Worm (Caenorhabditis elegans) whole organism, L4 larva: ENCODE results near the gene arl-1.

Experiments used
- D1046.2 ChIP-seq: fragments of 200-800 bp; sonication (Bioruptor generic); IDR thresholded peaks from 2 replicates; pipeline ENCODE4 v1.3.6; 2022; ENCODE audit warnings: missing genetic modification characterization, missing compliant biosample characterization
- F37D6.2 ChIP-seq: sonication (generic microtip); optimal IDR thresholded peaks from 2 replicates; lab custom pipeline; 2016; ENCODE audit warnings: mild to moderate bottlenecking, missing genetic modification characterization, missing compliant biosample characterization
- F44E2.7 ChIP-seq: fragments of 200-800 bp; sonication (Bioruptor generic); IDR thresholded peaks from 2 replicates; pipeline ENCODE4 v2.1.2; 2022; ENCODE audit warnings: missing genetic modification characterization, missing compliant biosample characterization
- F49E8.2 ChIP-seq: sonication (generic microtip); optimal IDR thresholded peaks from 2 replicates; lab custom pipeline; 2016; ENCODE audit warnings: missing compliant biosample characterization, mild to moderate bottlenecking, missing genetic modification characterization, borderline replicate concordance
- R02D3.7 ChIP-seq: fragments of 150-350 bp; sonication (generic microtip); optimal IDR thresholded peaks from 3 replicates; lab custom pipeline; 2014; ENCODE audit warnings: missing biosample characterization, missing genetic modification characterization
- T20F7.1 ChIP-seq: fragments of 200-800 bp; sonication (Bioruptor generic); optimal IDR thresholded peaks from 2 replicates; lab custom pipeline; 2018; ENCODE audit warnings: mild to moderate bottlenecking, missing genetic modification characterization, missing compliant biosample characterization
- Y105C5A.15 ChIP-seq: fragments of 200-800 bp; sonication (Bioruptor generic); IDR thresholded peaks from 2 replicates; pipeline ENCODE4 v1.3.6; 2022; ENCODE audit warnings: missing genetic modification characterization, missing compliant biosample characterization
- Y5F2A.4 ChIP-seq: fragments of 200-800 bp; sonication (Bioruptor generic); optimal IDR thresholded peaks from 2 replicates; lab custom pipeline; 2018; ENCODE audit warnings: mild to moderate bottlenecking, missing genetic modification characterization, missing compliant biosample characterization
- aha-1 ChIP-seq: fragments of 150-350 bp; peaks from one replicate; lab custom pipeline; 2014; ENCODE audit warnings: missing biosample characterization, missing genetic modification characterization
- ama-1 ChIP-seq: fragments of 150-350 bp; optimal IDR thresholded peaks from 2 replicates; lab custom pipeline; 2014; ENCODE audit warnings: inconsistent platforms, mixed read lengths
- attf-4 ChIP-seq: sonication (generic microtip); optimal IDR thresholded peaks from 3 replicates; lab custom pipeline; 2017; ENCODE audit warnings: missing biosample characterization, missing genetic modification characterization
- ceh-20 ChIP-seq: fragments of 200-800 bp; sonication (Bioruptor generic); IDR thresholded peaks from 2 replicates; pipeline ENCODE4 v1.3.6; 2022; ENCODE audit warnings: missing genetic modification reagents, missing genetic modification characterization, missing compliant biosample characterization
- ceh-28 ChIP-seq: fragments of 150-350 bp; optimal IDR thresholded peaks from 2 replicates; lab custom pipeline; 2014; ENCODE audit warnings: missing biosample characterization, missing genetic modification reagents, missing genetic modification characterization
- ceh-44 ChIP-seq: fragments of 200-800 bp; sonication (Bioruptor generic); IDR thresholded peaks from 2 replicates; pipeline ENCODE4 v1.3.6; 2022; ENCODE audit warnings: missing genetic modification reagents, missing genetic modification characterization, missing compliant biosample characterization
- ceh-82 ChIP-seq: sonication (generic microtip); optimal IDR thresholded peaks from 2 replicates; lab custom pipeline; 2017; ENCODE audit warnings: missing biosample characterization, missing genetic modification characterization
- ces-1 ChIP-seq: fragments of 150-350 bp; sonication (generic microtip); optimal IDR thresholded peaks from 4 replicates; lab custom pipeline; 2014; ENCODE audit warnings: missing biosample characterization, missing genetic modification reagents, missing genetic modification characterization
- daf-12 ChIP-seq: fragments of 150-350 bp; optimal IDR thresholded peaks from 2 replicates; lab custom pipeline; 2014; ENCODE audit warnings: missing biosample characterization, missing genetic modification reagents, missing genetic modification characterization
- daf-19 ChIP-seq: fragments of 200-800 bp; sonication (Bioruptor generic); conservative IDR thresholded peaks from 2 replicates; pipeline ENCODE4 v1.3.6; 2022; ENCODE audit warnings: missing genetic modification characterization, missing compliant biosample characterization
- daf-8 ChIP-seq: fragments of 200-800 bp; sonication (Bioruptor generic); IDR thresholded peaks from 2 replicates; pipeline ENCODE4 v1.3.6; 2022; ENCODE audit warnings: missing genetic modification characterization, missing compliant biosample characterization
- dmd-6 ChIP-seq: fragments of 200-800 bp; sonication (Bioruptor generic); IDR thresholded peaks from 2 replicates; pipeline ENCODE4 v1.3.6; 2022; ENCODE audit warnings: missing genetic modification reagents, missing genetic modification characterization, missing compliant biosample characterization
- dmd-9 ChIP-seq: fragments of 200-800 bp; sonication (Bioruptor generic); IDR thresholded peaks from 2 replicates; pipeline ENCODE4 v1.3.6; 2022; ENCODE audit warnings: missing genetic modification reagents, missing genetic modification characterization, missing compliant biosample characterization
- fkh-10 ChIP-seq: fragments of 150-350 bp; optimal IDR thresholded peaks from 2 replicates; lab custom pipeline; 2014; ENCODE audit warnings: missing biosample characterization, missing genetic modification reagents, missing genetic modification characterization
- hif-1 ChIP-seq, 2 experiments: sonication (generic microtip); optimal IDR thresholded peaks; 2 replicates each; lab custom pipeline; 2016 to 2017; ENCODE audit warnings: missing compliant biosample characterization in 2 of 2, missing genetic modification characterization in 2 of 2, missing genetic modification reagents in 2 of 2, missing genotype in 2 of 2, mild to moderate bottlenecking in 1 of 2
- hlh-11 ChIP-seq: fragments of 200-800 bp; sonication (Bioruptor generic); optimal IDR thresholded peaks from 2 replicates; lab custom pipeline; 2018; ENCODE audit warnings: mild to moderate bottlenecking, missing genetic modification characterization, missing compliant biosample characterization
- jun-1 ChIP-seq: fragments of 150-350 bp; optimal IDR thresholded peaks from 2 replicates; lab custom pipeline; 2014; ENCODE audit warnings: missing biosample characterization, missing genetic modification reagents, missing genetic modification characterization
- lim-7 ChIP-seq: fragments of 200-800 bp; sonication (Bioruptor generic); IDR thresholded peaks from 2 replicates; pipeline ENCODE4 v1.3.6; 2022; ENCODE audit warnings: missing genetic modification characterization, missing compliant biosample characterization
- lin-15B ChIP-seq: fragments of 150-350 bp; sonication (generic microtip); optimal IDR thresholded peaks from 3 replicates; lab custom pipeline; 2014; ENCODE audit warnings: missing biosample characterization, missing genetic modification characterization
- lsy-2 ChIP-seq, 2 experiments: fragments of 150-350 bp in 1 of 2; sonication (generic microtip) in 1 of 2; optimal IDR thresholded peaks; 2 replicates each; lab custom pipeline; 2014 to 2017; ENCODE audit warnings: missing biosample characterization in 2 of 2, missing genetic modification characterization in 2 of 2
- nhr-237 ChIP-seq: sonication (generic microtip); optimal IDR thresholded peaks from 2 replicates; lab custom pipeline; 2017; ENCODE audit warnings: missing biosample characterization, missing genetic modification characterization
- nhr-28 ChIP-seq: fragments of 150-350 bp; optimal IDR thresholded peaks from 2 replicates; lab custom pipeline; 2014; ENCODE audit warnings: missing biosample characterization, missing genetic modification characterization
- nhr-41 ChIP-seq: fragments of 200-800 bp; sonication (Bioruptor generic); IDR thresholded peaks from 2 replicates; pipeline ENCODE4 v1.3.6; 2022; ENCODE audit warnings: missing genetic modification reagents, missing genetic modification characterization, missing compliant biosample characterization
- nhr-42 ChIP-seq: fragments of 200-800 bp; sonication (Bioruptor generic); IDR thresholded peaks from 2 replicates; pipeline ENCODE4 v1.3.6; 2022; ENCODE audit warnings: missing genetic modification characterization, missing compliant biosample characterization
- nhr-76 ChIP-seq: fragments of 150-350 bp; optimal IDR thresholded peaks from 2 replicates; lab custom pipeline; 2014; ENCODE audit warnings: missing biosample characterization, missing genetic modification characterization
- pqm-1 ChIP-seq: sonication (generic microtip); optimal IDR thresholded peaks from 2 replicates; lab custom pipeline; 2017; ENCODE audit warnings: missing biosample characterization, missing genetic modification characterization
- rbr-2 ChIP-seq: sonication (generic microtip); optimal IDR thresholded peaks from 2 replicates; lab custom pipeline; 2016; ENCODE audit warnings: missing genotype, missing genetic modification characterization, missing compliant biosample characterization
- set-16 ChIP-seq: fragments of 200-800 bp; sonication (Bioruptor generic); IDR thresholded peaks from 2 replicates; pipeline ENCODE4 v1.3.6; 2022; ENCODE audit warnings: missing genetic modification reagents, missing genetic modification characterization, missing compliant biosample characterization
- snpc-1.2 ChIP-seq: fragments of 200-800 bp; sonication (Bioruptor generic); IDR thresholded peaks from 2 replicates; pipeline ENCODE4 v1.3.6; 2022; ENCODE audit warnings: missing genetic modification reagents, missing genetic modification characterization, missing compliant biosample characterization
- spr-1 ChIP-seq: sonication (generic microtip); optimal IDR thresholded peaks from 2 replicates; lab custom pipeline; 2016; ENCODE audit warnings: mild to moderate bottlenecking, missing genetic modification characterization, missing compliant biosample characterization
- zfp-2 ChIP-seq: sonication (generic microtip); optimal IDR thresholded peaks from 2 replicates; lab custom pipeline; 2016; ENCODE audit warnings: mild to moderate bottlenecking, missing genetic modification characterization, missing compliant biosample characterization
- zfp-3 ChIP-seq: fragments of 200-800 bp; sonication (Bioruptor generic); conservative IDR thresholded peaks from 2 replicates; pipeline ENCODE4 v1.3.6; 2022; ENCODE audit warnings: missing genetic modification reagents, missing genetic modification characterization, missing compliant biosample characterization
- zip-11 ChIP-seq: fragments of 200-800 bp; sonication (Bioruptor generic); IDR thresholded peaks from 2 replicates; pipeline ENCODE4 v1.3.6; 2022; ENCODE audit warnings: missing genetic modification characterization, missing compliant biosample characterization

arl-1 gene

ce11 chrII:8546975-8547374, 34.8 kb upstream of the arl-1 start (continued):
- TF ChIP-seq set-16 (GFP tag; lab: Robert Waterston, UW) (no peak), hlh-11 (tag; lab: Kevin White, UChicago) (peak; percentile 72), ceh-20 (GFP tag; lab: Robert Waterston, UW) (no peak)

ce11 chrII:8551100-8551499, 30.7 kb upstream of the arl-1 start:
- no peak for TF ChIP-seq dmd-9 (GFP tag; lab: Robert Waterston, UW)
- peak; percentile 20 for TF ChIP-seq ces-1 (GFP tag; lab: Kevin White, UChicago)
- peak; percentile 56 for TF ChIP-seq fkh-10 (GFP tag; lab: Kevin White, UChicago)

- TF ChIP-seq snpc-1.2 (GFP tag; lab: Robert Waterston, UW): no peak
- TF ChIP-seq lim-7 (GFP tag; lab: Robert Waterston, UW): no peak
- no peak for TF ChIP-seq dmd-6 (GFP tag; lab: Robert Waterston, UW)
- TF ChIP-seq T20F7.1 (GFP tag; lab: Kevin White, UChicago): no peak
- TF ChIP-seq D1046.2: no peak
- TF ChIP-seq fkh-10 (GFP tag; lab: Kevin White, UChicago): no peak
- TF ChIP-seq daf-19 (GFP tag; lab: Robert Waterston, UW): no peak
- TF ChIP-seq Y105C5A.15 (GFP tag; lab: Robert Waterston, UW): no peak
- no peak for TF ChIP-seq ceh-82 (tag; lab: Kevin White, UChicago)
- TF ChIP-seq daf-12 (tag; lab: Kevin White, UChicago): no peak
- TF ChIP-seq R02D3.7: no peak
Measured at ce11 chrII:8554568-8554967, 27.2 kb upstream of the arl-1 start.

DNA sequence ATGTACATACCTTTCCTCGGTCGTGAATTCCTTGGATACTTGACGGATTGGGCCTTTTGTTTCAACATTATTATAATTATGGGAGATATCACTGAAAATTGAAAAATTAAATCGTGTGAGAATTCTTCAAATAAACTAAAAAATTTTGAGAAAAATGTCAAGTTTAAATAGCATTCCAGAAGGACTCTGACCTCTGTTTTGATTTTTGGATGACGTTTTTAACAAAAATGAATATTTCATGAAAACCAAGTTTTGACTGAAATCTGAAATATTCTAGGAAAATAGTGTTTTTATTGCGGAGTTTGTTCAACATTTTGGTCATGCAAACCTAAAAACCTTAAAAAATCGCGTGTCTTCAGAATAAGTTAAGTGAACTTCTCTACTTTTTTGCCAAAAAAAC, 25.6 kb upstream of the arl-1 start, which contains the start of gene glb-27:
Gene glb-27, minus strand, starts transcription at position 101 of the 400 bp plus-strand sequence.
- TF ChIP-seq spr-1 (tag; lab: Kevin White, UChicago) (no peak), F37D6.2 (no peak), ceh-28 (tag; lab: Kevin White, UChicago) (no peak), pqm-1 (tag; lab: Kevin White, UChicago) (no peak), F49E8.2 (tag; lab: Kevin White, UChicago) (no peak), zfp-2 (no peak), R02D3.7 (no peak)

DNA sequence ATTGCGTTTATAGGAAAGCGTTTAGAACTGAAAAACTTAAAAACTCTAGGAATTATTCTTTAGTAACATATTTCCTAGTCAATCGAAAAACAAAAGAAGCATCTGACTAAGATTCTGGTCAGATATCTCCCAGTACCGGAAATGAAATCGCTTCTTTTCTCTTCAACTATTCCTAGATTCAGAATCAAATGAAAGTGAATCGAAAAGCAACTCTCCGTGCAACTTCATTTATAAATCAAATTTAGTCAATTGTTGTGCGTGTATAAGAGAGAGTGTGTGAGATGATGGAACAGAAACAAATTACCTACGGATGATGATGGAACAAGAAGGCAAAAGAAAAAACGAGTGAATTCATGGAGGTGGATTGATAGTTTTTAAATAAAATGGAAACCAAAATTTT, 22.6 kb upstream of the arl-1 start:
- TF ChIP-seq F44E2.7: no peak
- TF ChIP-seq ceh-20 (GFP tag; lab: Robert Waterston, UW): no peak
- no peak for TF ChIP-seq spr-1 (tag; lab: Kevin White, UChicago)
- no peak for TF ChIP-seq zfp-3
- TF ChIP-seq ces-1 (GFP tag; lab: Kevin White, UChicago): peak; percentile 82
- peak in 1 of 2 experiments; percentile 34 for TF ChIP-seq lsy-2 (tag; optimal IDR thresholded peaks at IDR 0.05; lab: Kevin White, UChicago)
- TF ChIP-seq fkh-10 (GFP tag; lab: Kevin White, UChicago): peak; percentile 99
- TF ChIP-seq ama-1 (lab: Kevin White, UChicago): peak; percentile 31
- TF ChIP-seq jun-1: no peak

ce11 chrII:8561227-8561626, 20.6 kb upstream of the arl-1 start, which contains the start of gene iff-2:
Gene iff-2 (minus strand): TSS chrII:8561367.
- TF ChIP-seq aha-1 (tag; lab: Kevin White, UChicago): peak; percentile 100
- peak; percentile 95 for TF ChIP-seq dmd-9 (GFP tag; lab: Robert Waterston, UW)
- TF ChIP-seq lin-15B (tag; lab: Kevin White, UChicago): peak; percentile 98
- TF ChIP-seq nhr-41: peak; percentile 94
- peak; percentile 83 for TF ChIP-seq nhr-237 (tag; lab: Kevin White, UChicago)
- no peak for TF ChIP-seq snpc-1.2 (GFP tag; lab: Robert Waterston, UW)
- no peak for TF ChIP-seq daf-8 (GFP tag; lab: Robert Waterston, UW)
- peak; percentile 96 for TF ChIP-seq spr-1 (tag; lab: Kevin White, UChicago)
- TF ChIP-seq hif-1 (tag; optimal IDR thresholded peaks at IDR 0.05; lab: Kevin White, UChicago): peak; percentile 88 to 96
- TF ChIP-seq zip-11 (GFP tag; lab: Robert Waterston, UW): no peak
- peak; percentile 73 for TF ChIP-seq set-16 (GFP tag; lab: Robert Waterston, UW)
- TF ChIP-seq ces-1 (GFP tag; lab: Kevin White, UChicago): peak; percentile 77
- no peak for TF ChIP-seq attf-4 (tag; lab: Kevin White, UChicago)
- TF ChIP-seq ceh-82 (tag; lab: Kevin White, UChicago): peak; percentile 12
- TF ChIP-seq nhr-28: peak; percentile 100
- TF ChIP-seq nhr-76 (tag; lab: Kevin White, UChicago): peak; percentile 81
- peak; percentile 97 for TF ChIP-seq zfp-3
- TF ChIP-seq daf-19 (GFP tag; lab: Robert Waterston, UW): peak; percentile 71
- TF ChIP-seq ceh-44 (GFP tag; lab: Robert Waterston, UW): 0 out of 2 replicates have a peak, but pooled peaks have one; percentile 56
- TF ChIP-seq rbr-2 (tag; lab: Kevin White, UChicago): peak; percentile 99
- TF ChIP-seq Y5F2A.4: peak; percentile 78
- peak; percentile 98 for TF ChIP-seq nhr-42 (GFP tag; lab: Robert Waterston, UW)
